Fruit fly (Drosophila melanogaster) ovary, adult (tissue): Measurements from ENCODE around the gene CG10555.

Experiments
- CG17801 ChIP-seq: fragments of 200-800 bp; optimal IDR thresholded peaks from 2 replicates; lab custom pipeline; 2019; ENCODE audit warnings: missing biosample characterization, mild to moderate bottlenecking, missing genetic modification characterization, moderate library complexity; ENCODE audit not compliant: partially characterized antibody

CG10555 gene

DNA sequence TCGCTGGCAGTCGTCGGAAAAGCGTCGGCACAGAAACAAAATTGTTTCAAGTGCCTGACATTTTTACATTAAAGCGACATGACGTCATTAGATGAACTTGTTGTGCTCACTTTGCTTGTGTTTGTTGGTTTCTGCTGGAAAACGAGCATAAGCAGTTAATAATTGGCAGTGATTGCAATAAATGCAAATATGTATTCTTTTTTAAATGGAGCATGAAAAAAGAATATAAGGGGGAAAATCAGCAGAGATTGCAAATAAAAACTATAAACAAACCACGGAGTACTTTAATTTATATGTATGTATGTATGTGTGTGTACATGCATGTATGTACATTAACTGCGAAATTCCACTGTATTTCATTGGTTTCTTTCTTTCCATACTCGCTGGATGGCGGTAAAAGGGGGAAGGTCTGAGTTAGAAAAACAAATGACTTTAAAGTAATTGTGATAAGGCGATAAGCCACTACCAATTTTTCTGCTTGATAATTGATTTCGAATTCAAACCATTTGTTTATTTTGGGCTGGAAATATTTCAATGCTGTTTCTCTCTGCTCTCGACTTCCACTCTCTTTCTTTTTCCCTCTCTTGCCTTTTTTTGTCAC is 14.9 kb downstream of the CG10555 start:
- peak; percentile 53 for TF ChIP-seq CG17801

- no peak for TF ChIP-seq CG17801
Measured at dm6 chrX:8414351-8414750, 15.6 kb downstream of the CG10555 start.

DNA sequence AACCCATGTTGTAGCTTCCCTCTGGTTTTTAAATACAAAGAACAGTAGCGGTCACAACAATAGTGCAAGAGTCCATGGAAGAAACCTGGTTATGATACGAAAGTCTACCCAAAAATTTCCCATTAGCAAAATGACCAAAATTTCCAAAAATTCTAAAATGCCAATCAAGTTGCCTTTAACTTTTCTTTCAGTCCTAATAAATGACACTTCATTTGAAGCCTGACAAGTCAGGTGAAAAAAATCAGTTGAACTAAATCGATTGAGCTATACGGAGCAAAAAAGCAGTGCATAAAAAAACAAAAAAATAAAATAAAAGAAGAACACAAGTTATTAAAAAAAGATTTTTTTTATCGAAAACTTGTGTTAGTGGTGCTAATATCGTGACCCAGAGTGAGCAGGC is 16.9 kb downstream of the CG10555 start:
- no peak for TF ChIP-seq CG17801

- TF ChIP-seq CG17801: no peak
Measured at dm6 chrX:8416209-8416608, 17.5 kb downstream of the CG10555 start.

DNA sequence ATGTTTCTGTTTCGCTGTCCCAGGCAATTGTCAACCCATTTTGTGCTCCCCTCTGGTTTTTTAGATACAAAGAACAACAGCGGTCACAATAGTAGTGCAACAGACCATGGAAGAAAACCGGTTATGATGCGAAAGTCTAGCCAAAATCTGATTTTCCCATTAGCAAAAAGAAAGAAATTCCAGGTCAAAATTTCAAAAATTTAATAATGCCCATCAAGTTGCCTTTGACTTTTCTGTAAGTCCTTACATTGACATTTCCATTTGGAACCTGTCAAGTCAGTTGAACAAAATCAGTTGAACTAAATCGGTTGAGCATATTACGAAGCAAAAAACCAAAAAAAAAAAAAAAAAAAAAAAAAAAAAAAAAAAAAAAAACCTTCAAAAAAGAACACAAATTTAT is 18.2 kb downstream of the CG10555 start:
- no peak for TF ChIP-seq CG17801

DNA sequence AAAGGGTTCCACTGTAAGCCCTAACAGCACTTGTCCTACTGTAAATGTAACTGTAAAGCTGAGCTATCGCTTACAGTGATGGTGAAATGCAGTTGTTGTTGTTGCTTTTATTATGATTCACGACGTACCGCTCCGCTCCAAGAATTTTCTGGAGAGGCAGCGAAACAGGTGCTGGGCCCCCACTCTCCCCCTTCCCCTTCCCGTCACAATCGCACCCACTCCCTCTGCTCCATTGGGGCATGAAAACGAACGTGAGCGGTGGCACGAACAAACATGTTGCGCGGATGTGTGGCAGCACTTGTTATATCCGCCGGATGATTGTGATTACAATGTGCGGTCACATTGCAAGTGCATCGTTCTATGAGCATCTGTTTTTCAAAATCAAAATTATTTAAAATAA is 20.8 kb downstream of the CG10555 start:
- no peak for TF ChIP-seq CG17801

DNA sequence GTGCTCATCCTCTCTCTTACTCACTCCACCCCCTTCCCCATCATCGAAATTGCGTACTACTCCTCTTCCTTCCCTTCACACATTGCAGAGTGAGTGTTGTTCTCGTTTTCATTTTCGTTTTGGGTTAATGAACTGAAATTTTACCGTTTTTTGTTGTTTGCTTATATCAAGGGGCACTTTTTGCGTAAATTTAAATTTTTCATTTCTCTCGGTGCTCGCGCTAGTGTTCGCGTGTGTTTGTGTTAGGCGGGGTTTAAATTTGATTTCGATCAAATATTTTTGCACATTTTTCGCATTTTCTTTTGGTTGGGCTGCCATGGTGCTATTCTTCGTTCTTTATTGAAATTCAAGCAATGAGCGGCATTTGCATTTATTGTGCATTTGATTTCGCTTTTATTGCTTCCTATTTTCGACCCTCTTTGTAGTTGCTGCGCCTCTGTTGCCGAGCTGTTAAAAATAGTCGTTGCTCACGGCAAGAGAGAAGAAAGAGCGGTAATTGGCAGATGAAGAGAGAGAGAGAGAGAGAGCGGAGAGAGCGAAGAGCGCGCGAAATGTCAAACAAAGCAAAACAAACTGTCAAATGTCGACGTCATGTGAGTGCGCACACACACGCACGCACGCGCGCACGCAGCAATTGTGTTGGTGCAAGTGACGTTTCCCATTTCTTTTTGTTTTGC is 22.2 kb downstream of the CG10555 start:
- TF ChIP-seq CG17801: peak; percentile 96

DNA sequence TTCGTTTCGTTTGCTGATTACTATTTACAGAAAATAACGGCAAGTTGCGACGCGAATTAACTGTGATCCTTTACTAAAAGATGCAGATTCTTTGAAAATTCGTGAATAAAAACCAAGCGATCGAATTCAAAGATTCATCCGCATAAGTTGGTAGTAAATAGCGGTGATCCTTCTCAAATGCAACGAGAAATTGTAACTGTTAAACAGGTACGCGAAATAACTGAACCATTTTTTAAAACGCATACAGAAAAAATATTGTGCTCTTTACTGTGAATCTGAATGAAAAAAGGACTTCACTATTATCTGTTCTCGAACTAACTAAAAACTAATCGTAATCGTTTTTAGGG is 22.7 kb downstream of the CG10555 start:
- TF ChIP-seq CG17801: no peak

DNA sequence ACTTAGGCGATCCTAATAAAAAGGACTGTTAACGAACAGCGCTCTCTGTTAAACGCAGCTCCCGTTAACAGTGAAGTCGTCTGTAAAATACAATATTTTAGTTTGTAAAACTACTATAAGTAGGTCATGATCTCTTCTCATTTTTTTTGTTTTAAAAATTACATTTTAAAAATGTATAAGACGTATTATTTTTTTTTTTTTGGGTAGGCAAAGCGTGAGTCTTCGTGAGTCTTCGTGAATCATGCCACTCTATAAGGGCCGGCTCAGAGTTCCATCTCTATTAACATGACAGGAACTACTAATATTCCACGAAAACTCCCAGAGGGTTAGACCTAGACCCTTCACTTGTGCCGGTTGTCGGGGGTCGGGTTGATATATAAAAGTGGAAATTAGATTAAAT is 23.9 kb downstream of the CG10555 start:
- TF ChIP-seq CG17801: no peak

DNA sequence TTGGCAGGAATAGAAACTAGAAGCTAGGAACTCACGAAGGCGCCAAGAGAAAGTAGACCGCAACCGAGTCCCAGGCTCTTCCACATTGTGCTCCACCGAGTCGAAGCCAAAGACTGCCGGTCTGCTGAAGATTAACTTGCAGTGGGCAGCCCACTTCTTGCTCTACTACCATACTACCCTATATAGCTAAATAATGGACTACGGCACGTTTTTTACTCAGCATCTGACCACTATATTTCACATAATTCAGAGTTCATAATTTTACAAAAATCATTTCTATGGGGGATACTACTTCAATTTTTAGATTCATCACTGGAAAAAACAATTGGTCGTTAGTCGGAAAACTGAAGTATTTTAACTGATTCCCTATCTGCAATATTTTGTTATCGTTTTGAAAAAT is 35.0 kb downstream of the CG10555 start, which contains the start of gene CG32712:
CG32712 (minus strand) TSS at position 101 of the 400 bp plus-strand sequence.
- no peak for TF ChIP-seq CG17801

DNA sequence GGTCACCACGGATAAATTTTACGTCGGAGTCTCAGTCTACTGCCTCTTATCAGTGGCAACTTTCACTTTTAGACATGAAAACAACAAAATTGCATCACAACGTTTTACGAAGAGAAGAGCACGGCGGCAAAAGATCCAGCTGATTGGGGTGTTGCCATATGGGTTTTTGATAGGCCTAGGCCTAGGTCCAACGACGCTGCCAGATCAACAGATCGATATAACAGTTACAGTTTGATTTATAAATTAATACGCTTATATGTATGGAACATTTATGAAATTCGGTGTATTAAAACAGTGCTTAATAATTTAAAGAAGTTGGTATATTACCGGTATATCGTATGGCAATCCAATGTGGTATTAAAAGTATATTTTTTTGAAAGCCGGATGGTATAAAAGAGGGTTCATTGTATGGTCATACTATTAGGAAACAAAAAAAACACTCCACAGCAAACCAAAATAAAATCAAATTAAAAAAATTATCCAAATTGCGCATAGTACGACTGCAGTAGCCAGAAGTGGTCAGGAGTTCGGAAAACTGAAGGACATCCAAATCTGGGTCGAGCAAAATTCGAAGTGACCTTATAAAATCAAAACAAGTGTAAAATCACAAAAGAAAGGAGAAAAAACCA is 38.0 kb downstream of the CG10555 start, which contains the start of gene CG1440:
CG1440 (plus strand) TSS at position 402 of the 629 bp plus-strand sequence.
- peak; percentile 89 for TF ChIP-seq CG17801

dm6 chrX:8437285-8438110 is 38.8 kb downstream of the CG10555 start, which contains the start of gene Miga:
TSS of gene Miga (minus strand) at chrX:8437820.
- peak; percentile 50 for TF ChIP-seq CG17801

dm6 chrX:8442161-8442560 is 43.4 kb downstream of the CG10555 start, which contains the start of gene CG12123:
TSS of gene CG12123 (minus strand) at chrX:8442348.
- no peak for TF ChIP-seq CG17801

DNA sequence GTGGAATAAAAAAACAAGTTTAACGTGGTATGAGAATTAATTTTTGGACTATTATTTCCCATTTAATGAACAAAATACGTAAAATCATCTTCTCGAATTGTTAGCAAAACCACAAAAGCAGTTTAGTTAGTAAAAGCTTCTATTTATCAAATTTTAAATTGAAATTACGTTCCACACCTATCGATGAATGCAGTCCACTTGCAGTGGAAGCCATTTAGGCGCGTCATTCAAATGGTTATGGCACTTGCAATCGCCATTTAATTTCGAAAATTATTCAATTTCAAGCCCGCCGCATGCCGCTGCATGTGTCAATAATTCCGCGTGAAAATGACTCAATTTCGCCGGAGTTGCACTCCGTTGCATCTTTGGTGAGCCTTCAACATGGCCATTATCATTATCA is 44.2 kb downstream of the CG10555 start:
- TF ChIP-seq CG17801: no peak

DNA sequence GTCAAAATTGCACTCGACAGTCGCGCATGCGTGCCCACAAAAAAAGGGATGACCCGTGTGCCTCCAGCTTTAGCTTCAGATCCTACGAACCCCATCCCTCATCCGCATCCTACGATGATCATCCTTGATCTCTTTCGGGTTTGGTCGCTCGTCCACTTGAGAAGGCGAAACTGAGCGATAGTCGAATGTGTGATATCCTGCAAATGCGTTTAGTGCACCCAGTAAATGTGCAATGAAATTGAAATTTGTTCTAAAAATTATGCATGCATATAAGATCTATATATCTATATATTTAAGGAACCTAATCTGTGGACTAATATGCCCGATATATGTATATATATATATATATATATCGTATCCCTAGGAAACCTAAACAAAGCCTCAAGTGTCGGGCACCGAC is 45.5 kb downstream of the CG10555 start:
- TF ChIP-seq CG17801: no peak

DNA sequence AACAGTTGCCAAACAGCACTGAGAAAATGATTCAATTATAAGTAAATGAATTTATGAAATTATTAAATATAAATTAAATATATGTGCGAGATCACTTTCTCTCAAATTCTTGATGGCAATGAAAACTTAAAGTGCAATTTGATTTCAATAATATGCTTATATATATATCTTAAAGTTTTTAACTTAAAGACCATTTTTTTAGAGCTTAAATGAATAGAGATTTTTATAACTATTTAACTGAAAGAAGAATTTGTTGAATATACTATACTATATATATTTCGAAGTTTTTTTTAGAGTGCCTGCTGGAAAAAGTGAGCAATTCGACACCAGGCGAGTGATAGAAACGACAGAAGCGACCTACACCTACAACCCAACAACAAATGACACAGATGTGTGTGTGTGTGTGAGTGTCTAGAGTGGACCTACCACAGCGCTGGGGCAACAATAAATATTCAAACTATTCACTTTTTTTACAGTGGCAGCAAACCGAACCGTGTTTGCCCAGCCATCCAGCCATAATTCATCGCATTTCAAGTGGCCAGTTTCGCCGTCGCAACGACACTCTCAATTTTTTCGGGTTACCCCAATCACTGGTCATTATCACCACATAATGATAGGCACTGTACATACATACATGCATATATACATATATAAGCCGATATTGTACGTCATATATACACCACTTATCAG is 46.3 kb downstream of the CG10555 start:
- peak; percentile 9 for TF ChIP-seq CG17801
